Worm (Caenorhabditis elegans) whole organism, early embryonic: ENCODE results near the gene H24K24.2.

Experiments
- F13C5.2 ChIP-seq: sonication (generic microtip); optimal IDR thresholded peaks from 2 replicates; lab custom pipeline; 2017; ENCODE audit warnings: mild to moderate bottlenecking, missing genetic modification characterization, inconsistent platforms, missing compliant biosample characterization
- aly-1 ChIP-seq: sonication (generic microtip); optimal IDR thresholded peaks from 2 replicates; lab custom pipeline; 2016; ENCODE audit warnings: missing genetic modification characterization, missing compliant biosample characterization
- ama-1 ChIP-seq: fragments of 150-350 bp; optimal IDR thresholded peaks from 2 replicates; lab custom pipeline; 2014
- ceh-36 ChIP-seq: sonication (generic microtip); optimal IDR thresholded peaks from 2 replicates; lab custom pipeline; 2016; ENCODE audit warnings: missing genetic modification characterization, inconsistent platforms, missing compliant biosample characterization
- hmg-4 ChIP-seq: fragments of 200-800 bp; sonication (Bioruptor generic); optimal IDR thresholded peaks from 2 replicates; lab custom pipeline; 2018; ENCODE audit warnings: mild to moderate bottlenecking, missing genetic modification characterization, missing compliant biosample characterization
- hnd-1 ChIP-seq: sonication (generic microtip); optimal IDR thresholded peaks from 2 replicates; lab custom pipeline; 2016; ENCODE audit warnings: missing genetic modification characterization, missing compliant biosample characterization
- scrt-1 ChIP-seq: fragments of 200-800 bp; sonication (Bioruptor generic); IDR thresholded peaks from 2 replicates; pipeline ENCODE4 v1.3.6; 2022; ENCODE audit warnings: missing genetic modification characterization, missing compliant biosample characterization
- sea-1 ChIP-seq: fragments of 200-800 bp; sonication (Bioruptor generic); conservative IDR thresholded peaks from 2 replicates; pipeline ENCODE4 v1.3.6; 2022; ENCODE audit warnings: missing genetic modification characterization, missing compliant biosample characterization
- tbx-37 ChIP-seq: fragments of 200-800 bp; sonication (Bioruptor generic); conservative IDR thresholded peaks from 2 replicates; pipeline ENCODE4 v1.3.6; 2022; ENCODE audit warnings: missing genetic modification reagents, missing genetic modification characterization, missing compliant biosample characterization

DNA sequence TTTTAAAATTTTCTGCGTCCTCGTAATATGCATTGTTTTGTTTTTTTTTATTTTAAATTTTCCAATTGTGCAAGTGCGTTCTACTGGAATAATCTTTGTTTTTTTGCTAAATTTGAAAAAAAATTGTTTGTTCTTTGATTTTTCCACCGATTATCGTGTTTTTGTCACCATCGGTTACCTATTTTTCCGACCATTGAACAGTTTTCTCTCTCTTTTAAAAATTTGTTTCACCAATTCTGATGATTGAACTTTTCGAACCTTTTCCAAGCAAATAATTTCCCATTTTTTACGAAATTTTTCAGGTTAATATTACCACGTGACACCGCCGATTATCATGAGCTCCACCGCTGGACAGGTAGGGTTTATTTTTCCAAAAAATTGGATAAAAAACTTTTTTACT is 6.1 kb upstream of the H24K24.2 start, which contains the start of gene adh-5:
- no peak for TF ChIP-seq sea-1
- no peak for TF ChIP-seq tbx-37
- no peak for TF ChIP-seq ama-1 (lab: Kevin White, UChicago)
- no peak for TF ChIP-seq scrt-1 (GFP tag; lab: Robert Waterston, UW)
- TF ChIP-seq aly-1, result no peak
- no peak for TF ChIP-seq ceh-36 (tag; lab: Kevin White, UChicago)
- TF ChIP-seq hmg-4, result no peak
- TF ChIP-seq hnd-1 (tag; lab: Kevin White, UChicago), result no peak
- TF ChIP-seq F13C5.2 (tag; lab: Kevin White, UChicago), result no peak
